Worm (Caenorhabditis elegans): Measurements from ENCODE around the gene glct-6.

DNA sequence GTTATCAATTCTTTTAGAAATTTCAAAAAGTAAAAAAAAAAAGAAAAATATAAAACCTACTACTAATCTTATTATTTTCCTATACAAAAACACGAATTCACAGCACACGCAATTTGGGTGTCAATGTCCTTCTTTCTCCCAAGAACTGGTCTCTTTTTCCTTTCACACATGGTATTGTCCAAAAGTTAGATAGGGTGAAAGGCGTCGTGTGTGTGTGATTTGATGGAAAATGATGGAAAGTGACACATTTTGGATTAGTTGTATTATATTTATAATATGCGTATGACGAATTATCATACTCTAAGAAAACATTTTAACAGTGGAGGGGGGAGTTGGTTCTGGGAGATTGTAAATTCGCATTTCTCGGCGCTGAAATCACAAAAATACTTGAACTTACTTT lies 43.7 kb downstream of the glct-6 start:
- TF ChIP-seq W03F9.2 (tag; optimal IDR thresholded peaks at IDR 0.05) = no peak
- TF ChIP-seq him-1 (tag; optimal IDR thresholded peaks at IDR 0.05) = no peak
- TF ChIP-seq dao-5 (tag; optimal IDR thresholded peaks at IDR 0.05) = no peak
